Worm (Caenorhabditis elegans) whole organism, midembryonic: ENCODE data around the gene Y54G11A.7.

Experiments
- cog-1 ChIP-seq: sonication (generic microtip); optimal IDR thresholded peaks from 2 replicates; lab custom pipeline; 2016; ENCODE audit warnings: missing genetic modification characterization, missing compliant biosample characterization
- med-1 ChIP-seq: sonication (generic microtip); optimal IDR thresholded peaks from 2 replicates; lab custom pipeline; 2017; ENCODE audit warnings: missing genetic modification characterization, mild to moderate bottlenecking, missing compliant biosample characterization, antibody characterized with exemption, missing genetic modification reagents; ENCODE audit not compliant: insufficient read depth

ce11 chrII:14294390-14294789 is 2.7 kb upstream of the Y54G11A.7 start:
- TF ChIP-seq cog-1 (no peak), med-1 (GFP tag; lab: Kevin White, UChicago) (no peak)
